Fruit fly (Drosophila melanogaster) whole organism, embryonic: ENCODE measurements around the gene mthl6.
A peak's percentile ranks its signal among the peaks of the same experiment; 100 is the strongest.

Experiments
- Adf1 ChIP-seq: fragments of 200-800 bp; sonication (Bioruptor generic); IDR thresholded peaks from 2 replicates; pipeline ENCODE4 v1.3.6; 2022; ENCODE audit warnings: missing biosample characterization, missing genetic modification characterization
- Atf6 ChIP-seq: fragments of 200-800 bp; sonication (Bioruptor generic); IDR thresholded peaks from 2 replicates; pipeline ENCODE4 v1.3.6; 2022; ENCODE audit warnings: missing biosample characterization, missing genetic modification characterization
- BtbVII ChIP-seq: fragments of 200-800 bp; sonication (Bioruptor generic); optimal IDR thresholded peaks from 3 replicates; lab custom pipeline; 2017; ENCODE audit warnings: missing biosample characterization, mild to moderate bottlenecking, missing genetic modification characterization
- CG10959 ChIP-seq: fragments of 200-800 bp; sonication (Bioruptor generic); IDR thresholded peaks from 2 replicates; pipeline ENCODE4 v1.3.6; 2022; ENCODE audit warnings: missing biosample characterization, missing genetic modification characterization
- CG12071 ChIP-seq: fragments of 200-800 bp; sonication (Bioruptor generic); optimal IDR thresholded peaks from 3 replicates; lab custom pipeline; 2018; ENCODE audit warnings: missing biosample characterization, mild to moderate bottlenecking, missing genetic modification characterization
- CG12155 ChIP-seq: fragments of 200-800 bp; sonication (Bioruptor generic); optimal IDR thresholded peaks from 3 replicates; lab custom pipeline; 2016; ENCODE audit warnings: missing biosample characterization, missing genetic modification characterization
- CG15514 ChIP-seq: fragments of 200-800 bp; sonication (Bioruptor generic); optimal IDR thresholded peaks from 3 replicates; lab custom pipeline; 2017; ENCODE audit warnings: missing biosample characterization, missing genetic modification characterization, mild to moderate bottlenecking, moderate library complexity, missing genetic modification reagents
- CG16815 ChIP-seq: fragments of 200-800 bp; sonication (Bioruptor generic); optimal IDR thresholded peaks from 3 replicates; lab custom pipeline; 2017; ENCODE audit warnings: missing biosample characterization, mild to moderate bottlenecking, missing genetic modification characterization
- CG18764 ChIP-seq: fragments of 200-800 bp; sonication (Bioruptor generic); optimal IDR thresholded peaks from 3 replicates; lab custom pipeline; 2016; ENCODE audit warnings: missing biosample characterization, missing genetic modification characterization
- CG30020 ChIP-seq: fragments of 200-800 bp; optimal IDR thresholded peaks from 2 replicates; lab custom pipeline; 2019; ENCODE audit warnings: missing biosample characterization, mild to moderate bottlenecking, missing genetic modification characterization, moderate library complexity
- CG3407 ChIP-seq: fragments of 200-800 bp; sonication (Bioruptor generic); optimal IDR thresholded peaks from 2 replicates; lab custom pipeline; 2018; ENCODE audit warnings: missing biosample characterization, mild to moderate bottlenecking, missing genetic modification characterization
- CG7987 ChIP-seq: fragments of 200-800 bp; sonication (Bioruptor generic); optimal IDR thresholded peaks from 2 replicates; lab custom pipeline; 2018; ENCODE audit warnings: missing biosample characterization, mild to moderate bottlenecking, missing genetic modification characterization, moderate library complexity
- CG9876 ChIP-seq: fragments of 200-800 bp; sonication (Bioruptor generic); optimal IDR thresholded peaks from 2 replicates; lab custom pipeline; 2016; ENCODE audit warnings: missing biosample characterization, missing genetic modification characterization
- Dek ChIP-seq: fragments of 200-800 bp; sonication (Bioruptor generic); optimal IDR thresholded peaks from 3 replicates; lab custom pipeline; 2019; ENCODE audit warnings: missing biosample characterization, mild to moderate bottlenecking, missing genetic modification characterization, moderate library complexity
- Dfd ChIP-seq, 2 experiments: fragments of >200 bp; optimal IDR thresholded peaks; 2 replicates each; lab custom pipeline; 2017; ENCODE audit warnings: missing biosample characterization in 2 of 2, missing genetic modification characterization in 2 of 2
- Drgx ChIP-seq: fragments of 200-800 bp; sonication (Bioruptor generic); IDR thresholded peaks from 2 replicates; pipeline ENCODE4 v1.3.6; 2022; ENCODE audit warnings: missing biosample characterization, missing genetic modification characterization
- Fer3 ChIP-seq: fragments of 200-800 bp; sonication (Bioruptor generic); optimal IDR thresholded peaks from 2 replicates; lab custom pipeline; 2018; ENCODE audit warnings: missing biosample characterization, mild to moderate bottlenecking, missing genetic modification characterization, moderate library complexity
- HLH4C ChIP-seq: fragments of 200-800 bp; sonication (Bioruptor generic); IDR thresholded peaks from 3 replicates; pipeline ENCODE4 v1.3.6; 2022; ENCODE audit warnings: missing biosample characterization, missing genetic modification characterization; ENCODE audit not compliant: partially characterized antibody
- HLH54F ChIP-seq: fragments of 200-800 bp; sonication (Bioruptor generic); optimal IDR thresholded peaks from 3 replicates; lab custom pipeline; 2016; ENCODE audit warnings: missing biosample characterization, missing genetic modification characterization
- HmgZ ChIP-seq: fragments of 200-800 bp; sonication (Bioruptor generic); optimal IDR thresholded peaks from 2 replicates; lab custom pipeline; 2018; ENCODE audit warnings: missing biosample characterization, mild to moderate bottlenecking, missing genetic modification characterization
- Hr78 ChIP-seq, 2 experiments: fragments of 200-800 bp in 1 of 2; fragments of >200 bp in 1 of 2; sonication (Bioruptor generic) in 1 of 2; optimal IDR thresholded peaks; 2 replicates each; lab custom pipeline; 2017 to 2019; ENCODE audit warnings: missing biosample characterization in 2 of 2, missing genetic modification characterization in 2 of 2, mild to moderate bottlenecking in 1 of 2, moderate library complexity in 1 of 2
- Hsf ChIP-seq: fragments of 200-800 bp; sonication (Bioruptor generic); optimal IDR thresholded peaks from 3 replicates; lab custom pipeline; 2016; ENCODE audit warnings: missing biosample characterization, missing genetic modification characterization
- Nf-YC ChIP-seq: fragments of 200-800 bp; optimal IDR thresholded peaks from 3 replicates; lab custom pipeline; 2019; ENCODE audit warnings: missing biosample characterization, mild to moderate bottlenecking, missing genetic modification characterization, moderate library complexity
- Opbp ChIP-seq: fragments of 200-800 bp; sonication (Bioruptor generic); IDR thresholded peaks from 3 replicates; pipeline ENCODE4 v1.3.6; 2022; ENCODE audit warnings: missing biosample characterization, missing genetic modification characterization; ENCODE audit not compliant: partially characterized antibody
- caup ChIP-seq: fragments of 200-800 bp; sonication (Bioruptor generic); optimal IDR thresholded peaks from 3 replicates; lab custom pipeline; 2017; ENCODE audit warnings: missing biosample characterization, mild to moderate bottlenecking, missing genetic modification characterization, moderate library complexity; ENCODE audit not compliant: severe bottlenecking
- corto ChIP-seq: fragments of 200-800 bp; sonication (Bioruptor generic); optimal IDR thresholded peaks from 2 replicates; lab custom pipeline; 2016; ENCODE audit warnings: missing biosample characterization, mild to moderate bottlenecking, missing genetic modification characterization, moderate library complexity
- danr ChIP-seq: fragments of 200-800 bp; sonication (Bioruptor generic); IDR thresholded peaks from 2 replicates; pipeline ENCODE4 v1.3.6; 2022; ENCODE audit warnings: missing biosample characterization, missing genetic modification characterization
- emc ChIP-seq: fragments of 200-800 bp; sonication (Bioruptor generic); optimal IDR thresholded peaks from 2 replicates; lab custom pipeline; 2016; ENCODE audit warnings: missing biosample characterization, missing genetic modification characterization
- fd102C ChIP-seq: fragments of 200-800 bp; sonication (Bioruptor generic); optimal IDR thresholded peaks from 2 replicates; lab custom pipeline; 2018; ENCODE audit warnings: missing biosample characterization, mild to moderate bottlenecking, missing genetic modification characterization, moderate library complexity
- fd64A ChIP-seq: fragments of 200-800 bp; sonication (Bioruptor generic); optimal IDR thresholded peaks from 3 replicates; lab custom pipeline; 2018; ENCODE audit warnings: missing biosample characterization, mild to moderate bottlenecking, missing genetic modification characterization
- gcm ChIP-seq: fragments of 200-800 bp; sonication (Bioruptor generic); optimal IDR thresholded peaks from 2 replicates; lab custom pipeline; 2019; ENCODE audit warnings: missing biosample characterization, mild to moderate bottlenecking, missing genetic modification characterization, moderate library complexity
- gcm2 ChIP-seq: fragments of 200-800 bp; sonication (Bioruptor generic); optimal IDR thresholded peaks from 2 replicates; lab custom pipeline; 2016; ENCODE audit warnings: missing biosample characterization, missing genetic modification characterization
- grau ChIP-seq: fragments of 200-800 bp; optimal IDR thresholded peaks from 3 replicates; lab custom pipeline; 2019; ENCODE audit warnings: missing biosample characterization, mild to moderate bottlenecking, missing genetic modification characterization, moderate library complexity
- lmd ChIP-seq: fragments of 200-800 bp; sonication (Bioruptor generic); IDR thresholded peaks from 2 replicates; pipeline ENCODE4 v1.3.6; 2022; ENCODE audit warnings: missing biosample characterization, missing genetic modification characterization
- lola ChIP-seq, 3 experiments: fragments of >200 bp in 2 of 3; fragments of 200-800 bp in 1 of 3; sonication (Bioruptor generic) in 1 of 3; optimal IDR thresholded peaks; 2 replicates each; lab custom pipeline; 2017 to 2019; ENCODE audit warnings: missing biosample characterization in 3 of 3, missing genetic modification characterization in 3 of 3, mild to moderate bottlenecking in 1 of 3, moderate library complexity in 1 of 3
- lov ChIP-seq, 2 experiments: fragments of 200-800 bp in 1 of 2; fragments of >200 bp in 1 of 2; sonication (Bioruptor generic) in 1 of 2; IDR thresholded peaks in 1 of 2; optimal IDR thresholded peaks in 1 of 2; 2 replicates in 1 of 2; 3 replicates in 1 of 2; pipeline versions ENCODE4 v1.3.6 to Lab custom; 2017 to 2022; ENCODE audit warnings: missing biosample characterization in 1 of 2, missing genetic modification characterization in 1 of 2
- mam ChIP-seq: fragments of 200-800 bp; sonication (Bioruptor generic); optimal IDR thresholded peaks from 3 replicates; lab custom pipeline; 2016; ENCODE audit warnings: missing biosample characterization, missing genetic modification characterization
- mld ChIP-seq: fragments of 200-800 bp; sonication (Bioruptor generic); IDR thresholded peaks from 3 replicates; pipeline ENCODE4 v1.3.6; 2022; ENCODE audit warnings: missing biosample characterization, missing genetic modification characterization; ENCODE audit not compliant: partially characterized antibody
- nom ChIP-seq: fragments of 200-800 bp; sonication (Bioruptor generic); optimal IDR thresholded peaks from 2 replicates; lab custom pipeline; 2017; ENCODE audit warnings: missing biosample characterization, missing genetic modification characterization, mild to moderate bottlenecking, moderate library complexity, missing genetic modification reagents
- pb ChIP-seq: fragments of 200-800 bp; sonication (Bioruptor generic); optimal IDR thresholded peaks from 3 replicates; lab custom pipeline; 2016; ENCODE audit warnings: missing biosample characterization, missing genetic modification characterization
- pho ChIP-seq: fragments of 200-800 bp; sonication (Bioruptor generic); optimal IDR thresholded peaks from 2 replicates; lab custom pipeline; 2016; ENCODE audit warnings: missing biosample characterization, missing genetic modification characterization
- psq ChIP-seq: fragments of 200-800 bp; sonication (Bioruptor generic); optimal IDR thresholded peaks from 2 replicates; lab custom pipeline; 2017; ENCODE audit warnings: missing biosample characterization, missing genetic modification characterization
- repo ChIP-seq: fragments of 200-800 bp; sonication (Bioruptor generic); optimal IDR thresholded peaks from 2 replicates; lab custom pipeline; 2016; ENCODE audit warnings: missing biosample characterization, missing genetic modification characterization
- slp2 ChIP-seq: fragments of 200-800 bp; sonication (Bioruptor generic); optimal IDR thresholded peaks from 2 replicates; lab custom pipeline; 2016; ENCODE audit warnings: missing biosample characterization, missing genetic modification characterization
- stc ChIP-seq: fragments of 200-800 bp; sonication (Bioruptor generic); IDR thresholded peaks from 2 replicates; pipeline ENCODE4 v1.3.6; 2022; ENCODE audit warnings: missing biosample characterization, missing genetic modification characterization
- tin ChIP-seq: fragments of 200-800 bp; sonication (Bioruptor generic); optimal IDR thresholded peaks from 3 replicates; lab custom pipeline; 2016; ENCODE audit warnings: missing biosample characterization, missing genetic modification characterization
- unc-4 ChIP-seq: fragments of 200-800 bp; sonication (Bioruptor generic); IDR thresholded peaks from 2 replicates; pipeline ENCODE4 v1.3.6; 2022; ENCODE audit warnings: missing biosample characterization, missing genetic modification characterization; ENCODE audit not compliant: partially characterized antibody

Gene mthl6

dm6 chr3L:7510414-7511384 lies 24.9 kb downstream of the mthl6 start, which contains the start of gene CG7546 (continued):
- TF ChIP-seq HLH4C (GFP tag; lab: Robert Waterston, UW) (0 out of 3 replicates have a peak, but pooled peaks have one; percentile 27), CG12155 (GFP tag; lab: Kevin White, UChicago) (peak; percentile 37), lola (GFP tag; optimal IDR thresholded peaks at IDR 0.05; lab: Kevin White, UChicago) (peak in 1 of 3 experiments; percentile 65), CG7987 (GFP tag; lab: Kevin White, UChicago) (no peak), HmgZ (tag; lab: Kevin White, UChicago) (no peak), Drgx (GFP tag; lab: Robert Waterston, UW) (no peak), Opbp (GFP tag; lab: Robert Waterston, UW) (no peak), mld (GFP tag; lab: Robert Waterston, UW) (no peak), CG9876 (GFP tag; lab: Kevin White, UChicago) (no peak), corto (GFP tag; lab: Kevin White, UChicago) (no peak), mam (peak; percentile 7), Fer3 (tag; lab: Kevin White, UChicago) (peak; percentile 4), Hr78 (GFP tag; optimal IDR thresholded peaks at IDR 0.05; lab: Kevin White, UChicago) (no peak), Nf-YC (tag; lab: Kevin White, UChicago) (peak; percentile 22), CG3407 (no peak), CG15514 (GFP tag; lab: Kevin White, UChicago) (peak; percentile 20), pho (no peak), gcm2 (no peak), grau (tag; lab: Kevin White, UChicago) (peak; percentile 63), CG18764 (no peak), emc (GFP tag; lab: Kevin White, UChicago) (no peak), nom (GFP tag; lab: Kevin White, UChicago) (no peak), danr (GFP tag; lab: Robert Waterston, UW) (no peak), repo (GFP tag; lab: Kevin White, UChicago) (no peak), BtbVII (GFP tag; lab: Kevin White, UChicago) (no peak), gcm (no peak), psq (GFP tag; lab: Kevin White, UChicago) (no peak), Dfd (GFP tag; optimal IDR thresholded peaks at IDR 0.05; lab: Kevin White, UChicago) (no peak), CG10959 (GFP tag; lab: Robert Waterston, UW) (no peak), Atf6 (GFP tag; lab: Robert Waterston, UW) (no peak), fd102C (GFP tag; lab: Kevin White, UChicago) (no peak), Hsf (peak; percentile 16), lmd (peak; percentile 41; the same call in 1 of the 2 replicates), CG12071 (GFP tag; lab: Kevin White, UChicago) (no peak), unc-4 (GFP tag; lab: Robert Waterston, UW) (no peak), Adf1 (GFP tag; lab: Robert Waterston, UW) (no peak), stc (0 out of 2 replicates have a peak, but pooled peaks have one; percentile 17), CG16815 (peak; percentile 6), fd64A (GFP tag; lab: Kevin White, UChicago) (no peak), Dek (tag; lab: Kevin White, UChicago) (peak; percentile 16), tin (peak; percentile 10), pb (no peak), slp2 (no peak), caup (no peak), CG30020 (no peak), lov (optimal IDR thresholded peaks at IDR 0.05; lab: Kevin White, UChicago) (no peak), lov (GFP tag; IDR thresholded peaks at IDR 0.05; lab: Robert Waterston, UW) (no peak), HLH54F (peak; percentile 27)
